Worm (Caenorhabditis elegans): ENCODE results near the gene skp-1.
A peak's percentile ranks its signal among the peaks of the same experiment; 100 is the strongest.

Gene skp-1

DNA sequence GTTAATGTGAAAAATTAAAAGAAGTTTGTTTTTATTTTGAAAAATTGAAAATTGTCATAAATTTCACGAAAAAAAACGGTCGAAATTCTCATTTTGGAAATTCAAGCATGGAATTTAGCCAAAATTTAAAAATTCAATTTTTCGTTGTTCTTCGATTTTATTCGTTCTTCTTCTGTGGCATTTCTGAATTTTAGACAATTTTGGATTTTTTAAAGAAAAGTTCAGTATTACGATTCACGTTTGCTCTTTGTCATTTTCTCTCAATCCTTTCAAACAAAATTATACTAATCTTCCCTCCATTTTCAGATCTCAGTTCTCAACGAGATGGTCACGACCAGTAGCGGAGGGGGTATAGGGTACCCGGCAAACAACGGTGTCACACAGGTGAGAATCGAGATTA is 30.4 kb downstream of the skp-1 start, which contains the start of gene ape-1:
ape-1 (plus strand) TSS at position 301 of the 400 bp plus-strand sequence.
- no peak for TF ChIP-seq skn-1 (tag; optimal IDR thresholded peaks at IDR 0.05)
- no peak for TF ChIP-seq F44E2.7 (GFP tag; IDR thresholded peaks at IDR 0.05)
- no peak for TF ChIP-seq nhr-6 (tag; optimal IDR thresholded peaks at IDR 0.05)
- TF ChIP-seq zip-11 (GFP tag; IDR thresholded peaks at IDR 0.05), result no peak
- TF ChIP-seq ztf-7 (tag; optimal IDR thresholded peaks at IDR 0.05), result no peak
- no peak for TF ChIP-seq ctbp-1 (GFP tag; IDR thresholded peaks at IDR 0.05)
- no peak for TF ChIP-seq ceh-44 (GFP tag; IDR thresholded peaks at IDR 0.05)
- no peak for TF ChIP-seq nhr-237 (tag; optimal IDR thresholded peaks at IDR 0.05)

DNA sequence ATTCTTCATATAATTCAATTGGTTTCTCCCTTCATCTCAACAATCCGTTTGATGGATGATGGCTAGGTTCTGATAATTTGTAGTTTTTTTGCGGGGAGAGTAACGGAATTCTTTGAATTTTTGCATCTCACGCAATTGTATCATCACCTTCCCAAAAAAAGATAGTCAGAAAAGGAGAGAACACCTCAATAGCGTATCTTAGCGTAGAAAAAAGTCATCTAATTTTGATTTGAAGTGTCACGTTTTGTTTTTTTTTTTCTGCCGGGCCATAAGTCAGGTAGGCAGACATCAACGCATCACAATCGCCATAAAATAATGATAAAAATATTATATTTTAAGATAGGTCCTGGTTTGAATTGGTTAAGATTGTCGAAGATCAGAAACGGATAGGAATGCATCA is 31.2 kb downstream of the skp-1 start:
- peak; percentile 38 for TF ChIP-seq cey-2 (tag; optimal IDR thresholded peaks at IDR 0.05; ENCODE audit: borderline replicate concordance, insufficient read depth)
- no peak for TF ChIP-seq daf-16 (GFP tag; optimal IDR thresholded peaks at IDR 0.05)
- TF ChIP-seq daf-16 (tag; optimal IDR thresholded peaks at IDR 0.05), result no peak
- TF ChIP-seq tra-1 (GFP tag; IDR thresholded peaks at IDR 0.05), result peak; percentile 49; the same call in 1 of the 2 replicates
- no peak for TF ChIP-seq Y75B8A.6 (GFP tag; IDR thresholded peaks at IDR 0.05)
- no peak for TF ChIP-seq hmg-1.1 (GFP tag; IDR thresholded peaks at IDR 0.05)
- peak; percentile 25 for TF ChIP-seq nhr-28 (tag; optimal IDR thresholded peaks at IDR 0.05)
- TF ChIP-seq hlh-11 (tag; optimal IDR thresholded peaks at IDR 0.05), result peak; percentile 5
- no peak for TF ChIP-seq F44E2.7 (GFP tag; IDR thresholded peaks at IDR 0.05)
- TF ChIP-seq ceh-32 (tag; optimal IDR thresholded peaks at IDR 0.05; ENCODE audit: poor library complexity), result no peak
- TF ChIP-seq hlh-30 (tag; optimal IDR thresholded peaks at IDR 0.05; ENCODE audit: insufficient read depth), result peak; percentile 39

DNA sequence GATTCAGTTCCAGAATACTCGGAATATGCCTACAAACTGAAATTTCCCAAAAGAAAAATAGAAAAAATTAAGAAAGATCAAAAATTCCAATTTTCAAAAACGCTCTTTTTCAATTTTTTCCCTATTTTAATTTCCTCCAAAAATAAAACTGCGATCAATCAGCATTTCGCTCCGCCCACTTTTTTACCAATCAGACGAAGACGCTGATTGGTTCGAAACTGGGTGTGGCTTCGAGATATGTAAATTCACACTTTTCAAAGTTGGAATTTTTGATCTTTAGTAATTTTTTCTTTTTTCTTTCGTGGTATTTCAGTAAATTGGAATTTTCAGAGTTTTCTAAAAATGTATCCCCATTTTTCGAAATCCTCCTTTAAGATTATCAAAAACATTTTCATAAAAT is 31.7 kb downstream of the skp-1 start:
- TF ChIP-seq F37D6.2 (tag; optimal IDR thresholded peaks at IDR 0.05) (no peak), snpc-1.2 (GFP tag; IDR thresholded peaks at IDR 0.05) (no peak), gei-8 (GFP tag; optimal IDR thresholded peaks at IDR 0.05) (no peak), set-16 (GFP tag; IDR thresholded peaks at IDR 0.05) (no peak), Y5F2A.4 (GFP tag; optimal IDR thresholded peaks at IDR 0.05) (no peak), unc-39 (tag; optimal IDR thresholded peaks at IDR 0.05) (no peak), nhr-6 (tag; optimal IDR thresholded peaks at IDR 0.05) (no peak), lir-3 (tag; optimal IDR thresholded peaks at IDR 0.05) (no peak), mes-2 (tag; optimal IDR thresholded peaks at IDR 0.05; ENCODE audit: poor library complexity, severe bottlenecking) (no peak), zip-11 (GFP tag; IDR thresholded peaks at IDR 0.05) (no peak), aly-2 (tag; optimal IDR thresholded peaks at IDR 0.05) (no peak), mxl-3 (GFP tag; optimal IDR thresholded peaks at IDR 0.05) (no peak), nhr-237 (tag; optimal IDR thresholded peaks at IDR 0.05) (no peak), fos-1 (tag; optimal IDR thresholded peaks at IDR 0.05) (no peak), dpl-1 (GFP tag; optimal IDR thresholded peaks at IDR 0.05) (no peak), ceh-32 (tag; optimal IDR thresholded peaks at IDR 0.05; ENCODE audit: poor library complexity) (no peak), egl-27 (tag; optimal IDR thresholded peaks at IDR 0.05) (no peak), ztf-7 (tag; optimal IDR thresholded peaks at IDR 0.05) (no peak), ZK337.2 (GFP tag; IDR thresholded peaks at IDR 0.05) (no peak), ceh-62 (tag; optimal IDR thresholded peaks at IDR 0.05) (no peak)

DNA sequence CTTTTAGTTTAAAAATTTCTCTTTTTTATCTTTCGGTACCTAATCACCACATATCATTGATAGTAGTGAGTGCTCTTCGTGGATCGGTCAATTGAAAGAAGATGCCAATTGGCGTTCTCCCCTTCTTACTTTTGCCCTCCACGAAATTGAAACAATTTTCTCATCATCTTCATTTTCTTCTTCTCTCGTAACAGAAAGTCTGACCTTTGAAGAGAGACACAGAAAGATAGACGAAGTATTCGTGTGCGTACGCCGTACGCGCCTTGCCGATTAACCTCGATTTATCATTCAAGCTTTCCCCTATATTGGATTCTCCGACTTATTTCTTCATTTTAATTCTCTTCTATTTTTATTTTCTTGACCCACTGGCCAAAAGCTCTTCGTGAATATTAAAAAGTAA is 32.2 kb downstream of the skp-1 start:
- TF ChIP-seq unc-62 (GFP tag; optimal IDR thresholded peaks at IDR 0.05 in 1 of 2) (peak in 1 of 2 experiments; percentile 61), unc-62 (tag; optimal IDR thresholded peaks at IDR 0.05) (no peak), arid-1 (GFP tag; conservative IDR thresholded peaks at IDR 0.05) (no peak), dve-1 (tag; optimal IDR thresholded peaks at IDR 0.05; ENCODE audit: insufficient read depth) (no peak), nhr-41 (GFP tag; IDR thresholded peaks at IDR 0.05) (no peak), zfp-3 (GFP tag; conservative IDR thresholded peaks at IDR 0.05) (no peak), lsy-2 (tag; optimal IDR thresholded peaks at IDR 0.05) (no peak), lin-38 (GFP tag; IDR thresholded peaks at IDR 0.05) (no peak), nhr-28 (tag; optimal IDR thresholded peaks at IDR 0.05) (peak; percentile 10), nhr-48 (tag; optimal IDR thresholded peaks at IDR 0.05) (no peak), pha-4 (GFP tag; IDR thresholded peaks at IDR 0.05) (no peak), pha-4 (tag; optimal IDR thresholded peaks at IDR 0.05) (no peak), set-16 (GFP tag; IDR thresholded peaks at IDR 0.05) (no peak), skn-1 (tag; optimal IDR thresholded peaks at IDR 0.05) (no peak), lir-3 (tag; optimal IDR thresholded peaks at IDR 0.05) (no peak), zip-11 (GFP tag; IDR thresholded peaks at IDR 0.05) (no peak), F10B5.3 (tag; optimal IDR thresholded peaks at IDR 0.05) (no peak), zip-2 (tag; optimal IDR thresholded peaks at IDR 0.05) (no peak), hmg-1.1 (GFP tag; IDR thresholded peaks at IDR 0.05) (0 out of 2 replicates have a peak, but pooled peaks have one; percentile 10), ztf-11 (tag; optimal IDR thresholded peaks at IDR 0.05) (no peak)

All from whole organism, L4 larva.